Worm (Caenorhabditis elegans): ENCODE data around the gene F44E2.10.

F44E2.10 gene

ce11 chrIII:8801864-8802818, 28.8 kb downstream of the F44E2.10 start (continued):
- TF ChIP-seq lsy-2 (tag; optimal IDR thresholded peaks at IDR 0.05), result peak; percentile 92 to 94
- TF ChIP-seq lin-39 (tag; optimal IDR thresholded peaks at IDR 0.05), result peak; percentile 34
- peak; percentile 37 for TF ChIP-seq pqm-1 (tag; optimal IDR thresholded peaks at IDR 0.05)
- peak; percentile 98 for TF ChIP-seq hlh-30 (tag; optimal IDR thresholded peaks at IDR 0.05; ENCODE audit: insufficient read depth)
- TF ChIP-seq ZK337.2 (GFP tag; IDR thresholded peaks at IDR 0.05), result peak; percentile 12; the same call in 1 of the 2 replicates
- TF ChIP-seq hif-1 (tag; optimal IDR thresholded peaks at IDR 0.05), result peak; percentile 87 to 98
- peak; percentile 26 for TF ChIP-seq nhr-237 (tag; optimal IDR thresholded peaks at IDR 0.05)
- 0 out of 2 replicates have a peak, but pooled peaks have one; percentile 12 for TF ChIP-seq arid-1 (GFP tag; conservative IDR thresholded peaks at IDR 0.05)
- TF ChIP-seq ceh-28 (tag; optimal IDR thresholded peaks at IDR 0.05), result peak; percentile 68
- peak; percentile 96 for TF ChIP-seq nhr-11 (tag; optimal IDR thresholded peaks at IDR 0.05)
- TF ChIP-seq Y5F2A.4 (GFP tag; optimal IDR thresholded peaks at IDR 0.05), result no peak
- TF ChIP-seq skn-1 (tag; optimal IDR thresholded peaks at IDR 0.05), result no peak
- TF ChIP-seq zfp-2 (tag; optimal IDR thresholded peaks at IDR 0.05), result no peak
- TF ChIP-seq mdl-1 (tag; optimal IDR thresholded peaks at IDR 0.05), result peak; percentile 94 to 98
- peak; percentile 59; the same call in 1 of the 2 replicates for TF ChIP-seq nhr-42 (GFP tag; IDR thresholded peaks at IDR 0.05)
- peak; percentile 21 for TF ChIP-seq spr-3 (GFP tag; optimal IDR thresholded peaks at IDR 0.05)
- TF ChIP-seq T26A8.4 (GFP tag; IDR thresholded peaks at IDR 0.05), result peak; percentile 85
- TF ChIP-seq lin-1 (GFP tag; IDR thresholded peaks at IDR 0.05), result peak; percentile 75; the same call in 1 of the 2 replicates
- TF ChIP-seq nhr-111 (GFP tag; optimal IDR thresholded peaks at IDR 0.05), result no peak
- peak; percentile 92 for TF ChIP-seq nhr-25 (tag; optimal IDR thresholded peaks at IDR 0.05; ENCODE audit: borderline replicate concordance, insufficient read depth)
- no peak for TF ChIP-seq Y105C5A.15 (GFP tag; IDR thresholded peaks at IDR 0.05)
- TF ChIP-seq set-16 (GFP tag; IDR thresholded peaks at IDR 0.05), result peak; percentile 77; the same call in 1 of the 2 replicates
- TF ChIP-seq ceh-20 (GFP tag; IDR thresholded peaks at IDR 0.05), result peak; percentile 73
- peak; percentile 83 for TF ChIP-seq ctbp-1 (GFP tag; IDR thresholded peaks at IDR 0.05)
- 0 out of 2 replicates have a peak, but pooled peaks have one; percentile 3 for TF ChIP-seq lim-7 (GFP tag; IDR thresholded peaks at IDR 0.05)
- TF ChIP-seq snpc-1.2 (GFP tag; IDR thresholded peaks at IDR 0.05), result peak; percentile 29; the same call in 1 of the 2 replicates
- TF ChIP-seq mep-1 (tag; optimal IDR thresholded peaks at IDR 0.05), result peak; percentile 97
- peak; percentile 55; the same call in 1 of the 2 replicates for TF ChIP-seq ceh-44 (GFP tag; IDR thresholded peaks at IDR 0.05)
- TF ChIP-seq dpl-1 (GFP tag; optimal IDR thresholded peaks at IDR 0.05), result peak; percentile 58
- TF ChIP-seq Y48G9A.11 (GFP tag; IDR thresholded peaks at IDR 0.05), result no peak
- TF ChIP-seq D1046.2 (GFP tag; IDR thresholded peaks at IDR 0.05), result no peak
- peak; percentile 92 for TF ChIP-seq hmg-1.1 (GFP tag; IDR thresholded peaks at IDR 0.05)
- TF ChIP-seq cey-2 (tag; optimal IDR thresholded peaks at IDR 0.05; ENCODE audit: borderline replicate concordance, insufficient read depth), result peak; percentile 88
- TF ChIP-seq unc-39 (tag; optimal IDR thresholded peaks at IDR 0.05), result no peak
- peak; percentile 81 for TF ChIP-seq pha-4 (GFP tag; IDR thresholded peaks at IDR 0.05)
- peak; percentile 86 for TF ChIP-seq pha-4 (tag; optimal IDR thresholded peaks at IDR 0.05)
- no peak for TF ChIP-seq nhr-76 (tag; optimal IDR thresholded peaks at IDR 0.05)
- peak; percentile 87 for TF ChIP-seq fos-1 (tag; optimal IDR thresholded peaks at IDR 0.05)
- TF ChIP-seq lin-29 (GFP tag; IDR thresholded peaks at IDR 0.05), result peak; percentile 44; the same call in 1 of the 2 replicates
- peak; percentile 100 for TF ChIP-seq aha-1 (tag)
- peak; percentile 91 for TF ChIP-seq nhr-77 (tag; optimal IDR thresholded peaks at IDR 0.05)
